Worm (Caenorhabditis elegans): Measurements from ENCODE around the gene T20G5.12.

Gene T20G5.12

ce11 chrIII:10214540-10214979, 13.2 kb downstream of the T20G5.12 start:
- TF ChIP-seq fkh-10 (GFP tag; optimal IDR thresholded peaks at IDR 0.05) (no peak), fkh-8 (tag; optimal IDR thresholded peaks at IDR 0.05) (no peak), ztf-11 (tag; optimal IDR thresholded peaks at IDR 0.05) (peak in 1 of 2 experiments; percentile 22), rnt-1 (tag; optimal IDR thresholded peaks at IDR 0.05) (peak; percentile 48), ceh-8 (GFP tag; optimal IDR thresholded peaks at IDR 0.05) (no peak), snu-23 (GFP tag; optimal IDR thresholded peaks at IDR 0.05) (peak; percentile 75), ceh-88 (GFP tag; IDR thresholded peaks at IDR 0.05) (peak; percentile 45; the same call in 1 of the 2 replicates), nhr-85 (tag) (peak; percentile 4), nhr-47 (tag; optimal IDR thresholded peaks at IDR 0.05) (peak; percentile 66), C16A3.4 (tag; optimal IDR thresholded peaks at IDR 0.05) (no peak), unc-130 (tag; optimal IDR thresholded peaks at IDR 0.05) (no peak), ama-1 (optimal IDR thresholded peaks at IDR 0.05) (peak; percentile 86), tbx-2 (tag; optimal IDR thresholded peaks at IDR 0.05) (peak; percentile 49), nhr-84 (tag; optimal IDR thresholded peaks at IDR 0.05) (no peak), nhr-90 (tag; optimal IDR thresholded peaks at IDR 0.05; ENCODE audit: poor library complexity) (peak; percentile 69), lin-14 (GFP tag; optimal IDR thresholded peaks at IDR 0.05) (peak; percentile 24), sup-37 (GFP tag; optimal IDR thresholded peaks at IDR 0.05) (peak; percentile 38), nhr-19 (GFP tag; conservative IDR thresholded peaks at IDR 0.05) (peak; percentile 61), pax-3 (tag; optimal IDR thresholded peaks at IDR 0.05) (peak; percentile 59), elt-2 (tag; optimal IDR thresholded peaks at IDR 0.05) (peak; percentile 60), aly-2 (tag; optimal IDR thresholded peaks at IDR 0.05) (peak; percentile 99), xbp-1 (tag; optimal IDR thresholded peaks at IDR 0.05) (peak; percentile 48), C04F5.9 (tag; optimal IDR thresholded peaks at IDR 0.05) (peak; percentile 59), lir-3 (tag; optimal IDR thresholded peaks at IDR 0.05; ENCODE audit: poor library complexity) (peak; percentile 3), lsy-2 (tag; optimal IDR thresholded peaks at IDR 0.05) (peak; percentile 5 to 34), grh-1 (GFP tag; IDR thresholded peaks at IDR 0.05) (peak; percentile 58), elt-3 (tag; optimal IDR thresholded peaks at IDR 0.05) (no peak), swsn-7 (tag; optimal IDR thresholded peaks at IDR 0.05) (peak; percentile 28), hpl-2 (GFP tag; optimal IDR thresholded peaks at IDR 0.05) (peak; percentile 46), hlh-17 (GFP tag; optimal IDR thresholded peaks at IDR 0.05; ENCODE audit: borderline replicate concordance) (no peak), nhr-20 (tag; optimal IDR thresholded peaks at IDR 0.05) (peak; percentile 45), dpl-1 (GFP tag; optimal IDR thresholded peaks at IDR 0.05) (no peak), ztf-4 (tag; optimal IDR thresholded peaks at IDR 0.05) (peak; percentile 92), nhr-77 (tag; optimal IDR thresholded peaks at IDR 0.05) (no peak), blmp-1 (tag; optimal IDR thresholded peaks at IDR 0.05) (no peak), dsc-1 (tag; optimal IDR thresholded peaks at IDR 0.05) (peak; percentile 10), nhr-71 (tag; optimal IDR thresholded peaks at IDR 0.05) (peak; percentile 75), lin-35 (GFP tag; optimal IDR thresholded peaks at IDR 0.05) (peak in 1 of 2 experiments; percentile 62), efl-1 (optimal IDR thresholded peaks at IDR 0.05) (peak; percentile 14 to 31), efl-1 (GFP tag; optimal IDR thresholded peaks at IDR 0.05 in 1 of 2) (peak in 1 of 2 experiments; percentile 92)

ce11 chrIII:10215882-10216281, 14.5 kb downstream of the T20G5.12 start:
- TF ChIP-seq efl-1 (optimal IDR thresholded peaks at IDR 0.05) (no peak), efl-1 (GFP tag; optimal IDR thresholded peaks at IDR 0.05 in 1 of 2) (peak in 1 of 2 experiments; percentile 94), hpl-2 (GFP tag; optimal IDR thresholded peaks at IDR 0.05) (no peak)
